Worm (Caenorhabditis elegans) whole organism, mixed stage, embryonic: ENCODE results near the gene T23F11.6.

ENCODE experiments used
- ceh-83 ChIP-seq: fragments of 200-800 bp; sonication (Bioruptor generic); optimal IDR thresholded peaks from 2 replicates; lab custom pipeline; 2018; ENCODE audit warnings: mild to moderate bottlenecking, missing genetic modification characterization, missing compliant biosample characterization
- cnd-1 ChIP-seq: fragments of 200-800 bp; sonication (Bioruptor generic); optimal IDR thresholded peaks from 2 replicates; lab custom pipeline; 2018; ENCODE audit warnings: mild to moderate bottlenecking, missing genetic modification characterization, missing compliant biosample characterization
- lin-13 ChIP-seq: fragments of 150-350 bp; optimal IDR thresholded peaks from 2 replicates; lab custom pipeline; 2014; ENCODE audit warnings: missing biosample characterization, missing genetic modification characterization
- nhr-12 ChIP-seq: fragments of 150-350 bp; optimal IDR thresholded peaks from 2 replicates; lab custom pipeline; 2014; ENCODE audit warnings: missing biosample characterization, missing genetic modification characterization
- pha-4 ChIP-seq: fragments of 150-350 bp; optimal IDR thresholded peaks from 2 replicates; lab custom pipeline; 2018; ENCODE audit warnings: missing biosample characterization, missing genetic modification reagents, missing genetic modification characterization
- unc-62 ChIP-seq: fragments of 150-350 bp; optimal IDR thresholded peaks from 2 replicates; lab custom pipeline; 2014; ENCODE audit warnings: missing biosample characterization, missing genetic modification reagents, missing genetic modification characterization
- ztf-11 ChIP-seq: fragments of 150-350 bp; optimal IDR thresholded peaks from 2 replicates; lab custom pipeline; 2014; ENCODE audit warnings: missing biosample characterization, missing genetic modification characterization

- TF ChIP-seq unc-62 (GFP tag; lab: Kevin White, UChicago) = no peak
- TF ChIP-seq lin-13 (tag; lab: Kevin White, UChicago) = no peak
- TF ChIP-seq ztf-11 (tag; lab: Kevin White, UChicago) = no peak
- no peak for TF ChIP-seq nhr-12 (tag; lab: Kevin White, UChicago)
- no peak for TF ChIP-seq cnd-1 (tag; lab: Kevin White, UChicago)
- no peak for TF ChIP-seq ceh-83 (GFP tag; lab: Kevin White, UChicago)
- no peak for TF ChIP-seq pha-4 (tag; lab: Kevin White, UChicago)
These were observed 4.5 kb downstream of the T23F11.6 start, which contains the start of gene pfas-1 for ce11 chrIII:4643262-4643661.
